Worm (Caenorhabditis elegans): ENCODE data around the gene C25F6.6.

C25F6.6 gene

DNA sequence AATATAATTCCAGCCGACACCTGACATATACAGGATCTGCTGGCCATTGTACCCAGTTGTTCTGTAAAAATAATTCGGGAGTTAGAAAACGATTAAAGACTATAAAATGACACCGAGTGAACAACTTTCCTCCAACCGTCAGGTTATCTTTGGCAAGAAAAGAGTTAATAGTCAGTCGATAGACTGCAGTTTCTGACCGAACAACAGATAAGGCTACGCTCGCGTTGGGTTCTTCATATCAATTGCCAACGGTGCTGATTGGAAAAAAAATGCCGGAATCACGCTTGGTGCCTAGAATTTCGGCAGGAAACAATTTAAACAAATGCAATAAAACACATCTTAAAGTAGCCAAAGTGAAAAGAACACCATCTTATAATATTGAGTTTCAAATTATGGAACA lies 50.1 kb downstream of the C25F6.6 start, which contains the start of gene scav-1:
Gene scav-1, minus strand, starts transcription at position 61 of the 400 bp plus-strand sequence.
- TF ChIP-seq mdt-29 (GFP tag; IDR thresholded peaks at IDR 0.05): no peak
- no peak for TF ChIP-seq set-16 (GFP tag; IDR thresholded peaks at IDR 0.05)
- TF ChIP-seq daf-19 (GFP tag; conservative IDR thresholded peaks at IDR 0.05): no peak
- TF ChIP-seq dpl-1 (GFP tag; optimal IDR thresholded peaks at IDR 0.05): no peak
- no peak for TF ChIP-seq lsy-2 (tag; optimal IDR thresholded peaks at IDR 0.05)
- TF ChIP-seq zip-11 (GFP tag; IDR thresholded peaks at IDR 0.05): no peak
- TF ChIP-seq nhr-77 (tag; optimal IDR thresholded peaks at IDR 0.05): peak; percentile 69
- TF ChIP-seq dmd-6 (GFP tag; IDR thresholded peaks at IDR 0.05): peak; percentile 82
- TF ChIP-seq madf-9 (GFP tag; conservative IDR thresholded peaks at IDR 0.05): no peak
- TF ChIP-seq nhr-41 (GFP tag; IDR thresholded peaks at IDR 0.05): no peak
- TF ChIP-seq snpc-4 (tag; optimal IDR thresholded peaks at IDR 0.05): no peak
- TF ChIP-seq nhr-10 (tag; optimal IDR thresholded peaks at IDR 0.05): no peak
- TF ChIP-seq lin-1 (GFP tag; IDR thresholded peaks at IDR 0.05): no peak
- peak; percentile 13 for TF ChIP-seq mes-2 (tag; optimal IDR thresholded peaks at IDR 0.05; ENCODE audit: poor library complexity, severe bottlenecking)
- TF ChIP-seq hif-1 (tag; optimal IDR thresholded peaks at IDR 0.05): no peak
- no peak for TF ChIP-seq F49E8.2 (tag; optimal IDR thresholded peaks at IDR 0.05; ENCODE audit: borderline replicate concordance)
- peak; percentile 2 for TF ChIP-seq hlh-30 (tag; optimal IDR thresholded peaks at IDR 0.05; ENCODE audit: insufficient read depth)
- no peak for TF ChIP-seq cey-2 (tag; optimal IDR thresholded peaks at IDR 0.05; ENCODE audit: borderline replicate concordance, insufficient read depth)
- no peak for TF ChIP-seq nhr-111 (GFP tag; optimal IDR thresholded peaks at IDR 0.05)
- TF ChIP-seq attf-4 (tag; optimal IDR thresholded peaks at IDR 0.05): no peak
- no peak for TF ChIP-seq sdz-12 (GFP tag; optimal IDR thresholded peaks at IDR 0.05)
- TF ChIP-seq egl-27 (tag; optimal IDR thresholded peaks at IDR 0.05): no peak
- peak; percentile 25 for TF ChIP-seq mxl-3 (GFP tag; optimal IDR thresholded peaks at IDR 0.05)
- peak; percentile 71 for TF ChIP-seq hlh-11 (tag; optimal IDR thresholded peaks at IDR 0.05)
- TF ChIP-seq pqm-1 (tag; optimal IDR thresholded peaks at IDR 0.05): peak; percentile 97
- no peak for TF ChIP-seq daf-16 (GFP tag; optimal IDR thresholded peaks at IDR 0.05)
- peak; percentile 81 for TF ChIP-seq daf-16 (tag; optimal IDR thresholded peaks at IDR 0.05)
- no peak for TF ChIP-seq D1046.2 (GFP tag; IDR thresholded peaks at IDR 0.05)
- no peak for TF ChIP-seq ama-1 (optimal IDR thresholded peaks at IDR 0.05)
- no peak for TF ChIP-seq lin-15B (tag; optimal IDR thresholded peaks at IDR 0.05)
- peak; percentile 32 for TF ChIP-seq dve-1 (tag; optimal IDR thresholded peaks at IDR 0.05; ENCODE audit: insufficient read depth)
- TF ChIP-seq php-3 (GFP tag; IDR thresholded peaks at IDR 0.05): 0 out of 2 replicates have a peak, but pooled peaks have one; percentile 41
- TF ChIP-seq nhr-28 (tag; optimal IDR thresholded peaks at IDR 0.05): peak; percentile 89
- TF ChIP-seq hmg-1.1 (GFP tag; IDR thresholded peaks at IDR 0.05): no peak

All from whole organism, L4 larva.